Fruit fly (Drosophila melanogaster) whole organism, pupa: Measurements from ENCODE around the gene CG6878.

Experiments used
- CG10348 ChIP-seq: fragments of 200-800 bp; sonication (Bioruptor generic); IDR thresholded peaks from 2 replicates; pipeline ENCODE4 v1.3.6; 2022; ENCODE audit warnings: missing biosample characterization, missing genetic modification characterization
- CG12605 ChIP-seq: fragments of 200-800 bp; sonication (Bioruptor generic); IDR thresholded peaks from 2 replicates; pipeline ENCODE4 v1.3.6; 2022; ENCODE audit warnings: missing biosample characterization, missing genetic modification characterization
- CG17806 ChIP-seq: fragments of 200-800 bp; sonication (Bioruptor generic); optimal IDR thresholded peaks from 2 replicates; lab custom pipeline; 2018; ENCODE audit warnings: missing biosample characterization, mild to moderate bottlenecking, missing genetic modification characterization, moderate library complexity
- CG32121 ChIP-seq: fragments of 200-800 bp; sonication (Bioruptor generic); IDR thresholded peaks from 2 replicates; pipeline ENCODE4 v1.3.6; 2022; ENCODE audit warnings: missing biosample characterization, missing genetic modification characterization
- CG34367 ChIP-seq: fragments of 200-800 bp; sonication (Bioruptor generic); optimal IDR thresholded peaks from 2 replicates; lab custom pipeline; 2018; ENCODE audit warnings: missing biosample characterization, mild to moderate bottlenecking, missing genetic modification characterization
- CG8159 ChIP-seq: fragments of 200-800 bp; sonication (Bioruptor generic); optimal IDR thresholded peaks from 3 replicates; lab custom pipeline; 2018; ENCODE audit warnings: missing biosample characterization, mild to moderate bottlenecking, missing genetic modification characterization, moderate library complexity
- CG8301 ChIP-seq: fragments of 200-800 bp; sonication (Bioruptor generic); optimal IDR thresholded peaks from 2 replicates; lab custom pipeline; 2018; ENCODE audit warnings: missing biosample characterization, mild to moderate bottlenecking, missing genetic modification characterization
- D1 ChIP-seq: fragments of 200-800 bp; sonication (Bioruptor generic); optimal IDR thresholded peaks from 2 replicates; lab custom pipeline; 2018; ENCODE audit warnings: missing biosample characterization, mild to moderate bottlenecking, missing genetic modification characterization, moderate library complexity
- EcR ChIP-seq: fragments of 200-800 bp; sonication (Bioruptor generic); optimal IDR thresholded peaks from 3 replicates; lab custom pipeline; 2019; ENCODE audit warnings: missing biosample characterization, missing genetic modification characterization, mild to moderate bottlenecking, moderate library complexity, missing genetic modification reagents
- Ets98B ChIP-seq: fragments of 200-800 bp; sonication (Bioruptor generic); IDR thresholded peaks from 2 replicates; pipeline ENCODE4 v1.3.6; 2022; ENCODE audit warnings: missing biosample characterization, missing genetic modification characterization
- Pif1A ChIP-seq: fragments of 200-800 bp; sonication (Bioruptor generic); optimal IDR thresholded peaks from 3 replicates; lab custom pipeline; 2016; ENCODE audit warnings: missing biosample characterization, missing genetic modification characterization
- Snoo ChIP-seq: fragments of 200-800 bp; sonication (Bioruptor generic); optimal IDR thresholded peaks from 3 replicates; lab custom pipeline; 2017; ENCODE audit warnings: missing biosample characterization, mild to moderate bottlenecking, missing genetic modification characterization, inconsistent platforms
- fd96Ca ChIP-seq: fragments of 200-800 bp; sonication (Bioruptor generic); IDR thresholded peaks from 3 replicates; pipeline ENCODE4 v1.3.6; 2022; ENCODE audit warnings: missing biosample characterization, missing genetic modification characterization
- gl ChIP-seq: fragments of 200-800 bp; sonication (Bioruptor generic); optimal IDR thresholded peaks from 2 replicates; lab custom pipeline; 2018; ENCODE audit warnings: missing biosample characterization, mild to moderate bottlenecking, missing genetic modification characterization

dm6 chr3L:15158330-15159114 lies 3.1 kb upstream of the CG6878 start, which contains the start of the genes Msh6 and Prp31:
- TF ChIP-seq CG17806 (peak; percentile 65), CG8301 (tag; lab: Kevin White, UChicago) (peak; percentile 62), D1 (no peak), CG12605 (no peak), CG8159 (tag; lab: Kevin White, UChicago) (peak; percentile 76), EcR (no peak), Ets98B (GFP tag; lab: Robert Waterston, UW) (no peak; the same call in 1 of the 2 replicates), gl (tag; lab: Kevin White, UChicago) (no peak), fd96Ca (no peak), CG32121 (GFP tag; lab: Robert Waterston, UW) (no peak), CG34367 (tag; lab: Kevin White, UChicago) (peak; percentile 66), Snoo (tag; lab: Kevin White, UChicago) (peak; percentile 44), Pif1A (GFP tag; lab: Kevin White, UChicago) (no peak), CG10348 (0 out of 2 replicates have a peak, but pooled peaks have one; percentile 23)
